Fruit fly (Drosophila melanogaster) whole organism, larva: ENCODE data around the gene CG2889.
A peak's percentile ranks its signal among the peaks of the same experiment; 100 is the strongest.

Experiments used
- noc ChIP-seq: fragments of 200-800 bp; sonication (Bioruptor generic); optimal IDR thresholded peaks from 3 replicates; lab custom pipeline; 2019; ENCODE audit warnings: missing biosample characterization, mild to moderate bottlenecking, missing genetic modification characterization, moderate library complexity

Gene CG2889

DNA sequence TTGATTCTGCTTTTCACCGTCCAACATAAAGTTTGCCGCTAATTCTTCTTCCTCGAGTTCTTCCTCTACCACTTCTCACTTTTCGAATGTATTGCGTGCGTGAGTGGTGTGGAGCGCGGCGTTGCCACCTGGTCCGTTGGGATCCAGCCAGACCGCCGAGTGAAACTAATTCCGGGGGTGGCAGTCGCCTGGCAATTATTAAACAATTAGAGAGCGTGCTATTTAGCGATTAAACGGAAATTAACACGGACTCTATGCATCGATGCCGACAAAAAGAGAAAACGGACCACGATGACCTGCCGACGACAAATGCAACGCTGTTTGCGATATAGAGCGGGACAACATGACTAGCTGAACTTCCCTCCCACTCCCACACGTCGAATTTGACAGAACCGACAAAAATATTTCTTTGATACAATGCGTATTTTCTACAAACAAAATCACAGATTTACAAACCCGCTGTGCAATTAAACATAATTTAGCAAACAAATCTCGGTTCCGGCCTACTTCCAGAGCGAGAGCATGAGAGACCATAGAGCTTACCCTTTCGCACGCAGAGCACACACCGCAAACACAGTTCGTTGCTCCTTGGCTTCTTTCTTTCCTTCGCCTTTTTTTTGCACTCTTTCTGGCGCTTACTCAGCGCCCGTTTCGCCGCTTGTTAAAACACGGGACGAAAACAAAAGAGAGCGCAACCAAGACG lies at the start of gene CG2889:
Gene CG2889 (plus strand): TSS at position 429 of the 703 bp plus-strand sequence.
- TF ChIP-seq noc (tag; lab: Kevin White, UChicago): no peak

- TF ChIP-seq noc (tag; lab: Kevin White, UChicago): no peak
Observed at dm6 chrX:10432712-10433111, 41.0 kb upstream of the CG2889 start, which contains the start of gene CG12640. CG12640 (minus strand) TSS chrX:10432812.

DNA sequence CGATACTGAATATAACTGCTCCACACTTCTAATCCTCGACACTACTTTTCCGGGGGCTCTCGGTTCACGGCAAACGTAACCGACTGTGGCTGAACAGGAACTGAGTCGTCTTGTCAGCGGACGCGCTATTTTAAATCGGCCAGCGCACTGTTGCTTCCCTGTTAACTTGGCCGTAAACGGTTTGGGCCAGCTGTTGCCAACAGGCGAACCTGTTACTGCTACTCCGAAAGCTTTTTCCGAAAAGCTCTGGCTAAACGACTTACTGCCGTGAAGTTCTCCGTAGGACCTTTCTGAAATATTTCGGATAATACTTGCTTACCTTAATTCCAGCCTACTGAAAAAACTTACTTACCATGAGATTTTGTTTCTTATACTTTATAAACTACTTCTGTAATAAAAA lies 18.9 kb upstream of the CG2889 start, which contains the start of gene CG32683:
Gene CG32683 (minus strand): TSS at position 101 of the 400 bp plus-strand sequence.
- TF ChIP-seq noc (tag; lab: Kevin White, UChicago): no peak

dm6 chrX:10459576-10459975 lies 14.2 kb upstream of the CG2889 start, which contains the start of gene Or9a:
Or9a (minus strand) TSS chrX:10459676.
- TF ChIP-seq noc (tag; lab: Kevin White, UChicago): no peak

DNA sequence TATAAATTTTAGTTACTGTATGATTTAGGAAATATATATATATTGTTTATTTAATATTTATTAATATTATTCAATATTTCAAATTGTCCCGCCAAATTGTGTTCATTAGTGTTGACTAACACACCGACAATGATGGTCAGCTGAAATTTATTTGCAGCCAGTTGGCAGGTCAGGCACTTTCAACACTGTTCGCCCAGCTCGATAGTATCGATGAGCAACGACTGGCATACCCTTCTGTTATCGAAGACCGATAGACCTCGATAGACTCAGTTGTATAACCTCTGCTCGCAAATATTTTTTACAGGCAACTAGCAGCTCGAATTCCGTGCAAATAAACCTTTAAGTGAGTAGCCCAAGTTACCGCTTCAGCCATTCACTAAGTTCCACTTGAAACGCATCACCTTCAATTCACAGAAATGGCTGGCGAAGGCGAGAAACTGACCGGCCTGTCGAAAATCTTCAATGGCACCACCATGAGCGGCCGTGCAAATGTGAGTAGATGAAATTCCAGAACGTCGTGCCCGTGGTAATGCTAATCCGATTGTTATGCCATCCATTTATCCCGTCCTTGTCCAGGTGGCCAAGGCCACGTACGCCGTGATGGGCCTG lies 13.1 kb upstream of the CG2889 start, which contains the start of gene Neb-cGP:
Gene Neb-cGP (plus strand): TSS at position 231 of the 609 bp plus-strand sequence.
- TF ChIP-seq noc (tag; lab: Kevin White, UChicago): peak; percentile 43

DNA sequence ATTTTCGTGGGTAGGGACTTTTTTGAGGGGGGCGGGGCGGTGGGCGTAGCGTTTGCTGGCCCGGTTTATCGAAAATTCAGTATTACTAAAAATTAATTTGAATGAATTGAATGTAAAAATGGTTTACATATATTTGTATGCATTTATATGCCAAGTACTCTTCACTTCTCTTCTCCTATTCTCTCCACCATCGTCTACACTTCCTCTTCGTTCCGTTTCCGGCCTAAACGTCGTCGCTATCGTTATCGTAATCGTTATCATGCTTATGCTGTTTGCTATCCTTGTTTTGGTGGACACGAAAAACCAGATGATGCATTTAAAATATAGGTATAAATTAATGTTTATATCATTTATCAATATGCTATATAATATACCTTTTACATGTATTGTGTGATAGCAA lies 11.8 kb upstream of the CG2889 start:
- TF ChIP-seq noc (tag; lab: Kevin White, UChicago): no peak

- TF ChIP-seq noc (tag; lab: Kevin White, UChicago): no peak
Observed at dm6 chrX:10463056-10463710, 10.6 kb upstream of the CG2889 start.

- no peak for TF ChIP-seq noc (tag; lab: Kevin White, UChicago)
Observed at dm6 chrX:10464531-10464930, 9.2 kb upstream of the CG2889 start.

- TF ChIP-seq noc (tag; lab: Kevin White, UChicago): no peak
Observed at dm6 chrX:10472614-10473248, 1.0 kb upstream of the CG2889 start.

DNA sequence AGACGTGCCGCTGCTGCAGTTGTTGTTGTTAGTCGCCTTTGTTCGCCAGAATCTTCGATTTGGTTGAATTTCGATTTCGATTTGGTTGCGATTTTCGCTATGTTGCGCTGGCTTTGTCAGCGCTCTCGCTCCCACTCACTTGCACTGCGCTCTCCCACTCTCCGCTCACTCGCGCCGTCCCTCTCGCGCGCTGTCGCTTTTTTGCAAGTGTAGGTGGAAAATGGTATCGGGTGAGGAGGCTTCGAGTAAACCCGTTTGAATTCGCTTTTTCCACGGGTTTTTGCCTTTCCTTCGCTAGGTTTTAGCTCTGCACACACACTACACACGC lies 439 bp downstream of the CG2889 start:
- no peak for TF ChIP-seq noc (tag; lab: Kevin White, UChicago)

DNA sequence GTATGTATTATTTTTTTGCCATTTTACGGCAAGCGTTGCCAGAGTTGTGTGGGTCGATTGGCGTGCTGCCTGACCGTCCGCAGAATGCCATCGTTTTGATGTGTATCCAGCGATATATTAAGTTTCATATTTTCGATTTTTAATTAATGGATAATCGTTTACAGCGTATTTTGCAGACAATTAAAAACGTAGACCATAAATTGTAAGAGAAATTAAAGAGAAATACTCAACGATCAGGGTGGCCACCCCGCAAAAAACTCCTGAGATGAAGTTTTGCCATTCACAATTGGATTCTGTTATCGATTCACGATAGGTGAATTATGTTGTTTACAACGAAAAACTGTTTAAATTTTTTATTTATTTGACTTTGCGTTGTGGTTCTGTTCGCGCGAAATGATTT lies 887 bp downstream of the CG2889 start, which contains the start of gene nocte:
Gene nocte (minus strand): TSS at position 51 of the 400 bp plus-strand sequence.
- TF ChIP-seq noc (tag; lab: Kevin White, UChicago): no peak

- TF ChIP-seq noc (tag; lab: Kevin White, UChicago): no peak
Observed at dm6 chrX:10478443-10479368, 5.0 kb downstream of the CG2889 start, which contains the start of the genes CG2887 and PPP4R2r. CG2887 (minus strand) TSS chrX:10478493. PPP4R2r (plus strand) TSS chrX:10478838.

DNA sequence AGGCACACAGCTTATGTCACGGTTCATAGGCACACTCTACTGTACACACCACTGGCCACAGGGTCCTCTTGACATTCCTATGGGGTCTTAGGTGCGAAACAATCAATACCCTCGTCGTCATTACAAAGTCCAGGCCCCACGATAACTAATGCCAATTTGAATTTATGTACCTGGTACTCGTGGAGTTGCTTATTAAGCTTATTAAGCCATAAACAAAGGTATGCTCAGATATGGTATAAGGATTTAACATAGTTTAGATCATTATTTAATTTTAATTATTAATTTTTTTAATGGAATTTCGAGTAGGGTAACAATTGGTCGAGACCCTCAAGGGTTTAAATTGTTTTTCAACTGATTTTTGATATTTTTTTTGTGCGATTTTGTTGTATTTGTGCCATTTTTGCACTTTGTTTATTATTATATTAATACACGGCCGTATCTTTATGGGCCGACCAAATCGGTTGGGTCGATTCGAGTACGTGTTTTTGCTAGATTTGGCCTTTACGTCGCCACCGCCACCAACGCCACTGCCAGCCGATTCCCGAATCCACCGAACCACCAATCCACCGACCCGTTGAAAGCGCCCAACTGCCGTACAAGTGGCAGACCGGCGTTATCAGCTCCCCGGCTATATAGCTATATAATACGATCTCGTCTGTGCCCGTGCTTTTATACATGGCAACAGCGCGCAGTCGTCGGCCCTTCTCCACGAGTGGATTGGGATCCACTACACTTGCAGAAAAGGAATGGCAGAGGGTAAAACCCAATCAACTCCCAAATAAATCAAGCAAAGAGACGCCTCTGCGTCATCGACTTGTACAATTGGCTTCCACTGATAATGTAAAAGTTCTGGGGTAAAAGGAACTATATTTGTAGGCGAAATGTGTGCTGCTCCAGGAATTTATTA lies 10.7 kb downstream of the CG2889 start:
- peak; percentile 69 for TF ChIP-seq noc (tag; lab: Kevin White, UChicago)
